Fruit fly (Drosophila melanogaster): Measurements from ENCODE around the gene CG5906.

The CG5906 gene

dm6 chr3L:11821723-11822445 is 49.2 kb downstream of the CG5906 start, which contains the start of the genes CG11597 and CG5946 (continued):
- TF ChIP-seq repo (GFP tag; optimal IDR thresholded peaks at IDR 0.05) (no peak), CG18011 (GFP tag; optimal IDR thresholded peaks at IDR 0.05) (no peak), Jarid2 (GFP tag; optimal IDR thresholded peaks at IDR 0.05) (peak; percentile 35), CG6813 (GFP tag; optimal IDR thresholded peaks at IDR 0.05) (no peak), CG34376 (GFP tag; optimal IDR thresholded peaks at IDR 0.05) (peak; percentile 6), unpg (GFP tag; optimal IDR thresholded peaks at IDR 0.05) (no peak), chinmo (GFP tag; IDR thresholded peaks at IDR 0.05; ENCODE audit: partially characterized antibody) (peak; percentile 8; the same call in 1 of the 4 replicates), NFAT (GFP tag; IDR thresholded peaks at IDR 0.05) (peak; percentile 35; the same call in 1 of the 2 replicates), fd96Cb (tag; optimal IDR thresholded peaks at IDR 0.05) (no peak), Dref (GFP tag; IDR thresholded peaks at IDR 0.05) (peak; percentile 51), stc (GFP tag; IDR thresholded peaks at IDR 0.05) (no peak), Lhr (GFP tag; optimal IDR thresholded peaks at IDR 0.05) (no peak), ara (GFP tag; IDR thresholded peaks at IDR 0.05) (no peak), toy (GFP tag; IDR thresholded peaks at IDR 0.05) (no peak), ewg (GFP tag; optimal IDR thresholded peaks at IDR 0.05) (peak; percentile 0), gem (tag; optimal IDR thresholded peaks at IDR 0.05) (no peak), CoRest (tag; optimal IDR thresholded peaks at IDR 0.05) (no peak), hth (optimal IDR thresholded peaks at IDR 0.05) (no peak), Oaz (GFP tag; IDR thresholded peaks at IDR 0.05) (no peak), CG5953 (GFP tag; IDR thresholded peaks at IDR 0.05) (no peak), Dek (tag; optimal IDR thresholded peaks at IDR 0.05) (no peak), ase (GFP tag; IDR thresholded peaks at IDR 0.05) (no peak), CG17359 (tag; optimal IDR thresholded peaks at IDR 0.05) (no peak), Deaf1 (tag; optimal IDR thresholded peaks at IDR 0.05) (peak; percentile 47), CG5245 (GFP tag; optimal IDR thresholded peaks at IDR 0.05) (no peak), CG11398 (GFP tag; optimal IDR thresholded peaks at IDR 0.05) (no peak), pzg (GFP tag; optimal IDR thresholded peaks at IDR 0.05) (peak; percentile 29), CG16813 (GFP tag; IDR thresholded peaks at IDR 0.05; ENCODE audit: partially characterized antibody) (peak; percentile 19; the same call in 1 of the 3 replicates), ash1 (GFP tag; optimal IDR thresholded peaks at IDR 0.05) (no peak), Gug (GFP tag; IDR thresholded peaks at IDR 0.05) (peak; percentile 22; the same call in 1 of the 4 replicates), Abd-B (GFP tag; optimal IDR thresholded peaks at IDR 0.05) (no peak), Ptx1 (GFP tag; IDR thresholded peaks at IDR 0.05) (no peak), Dfd (GFP tag; optimal IDR thresholded peaks at IDR 0.05) (no peak), CG12155 (GFP tag; optimal IDR thresholded peaks at IDR 0.05) (no peak), kah (GFP tag; optimal IDR thresholded peaks at IDR 0.05) (no peak), CG13287 (GFP tag; IDR thresholded peaks at IDR 0.05; ENCODE audit: partially characterized antibody) (peak; percentile 32), cwo (GFP tag; optimal IDR thresholded peaks at IDR 0.05) (no peak), trem (tag; optimal IDR thresholded peaks at IDR 0.05) (peak; percentile 98), rib (GFP tag; IDR thresholded peaks at IDR 0.05) (no peak), CG6272 (GFP tag; IDR thresholded peaks at IDR 0.05) (no peak), trh (GFP tag; optimal IDR thresholded peaks at IDR 0.05) (no peak), CG33557 (GFP tag; optimal IDR thresholded peaks at IDR 0.05) (no peak), ab (GFP tag; optimal IDR thresholded peaks at IDR 0.05) (no peak), CG3726 (GFP tag; IDR thresholded peaks at IDR 0.05) (no peak), amos (GFP tag; IDR thresholded peaks at IDR 0.05; ENCODE audit: partially characterized antibody) (peak; percentile 61), CG1603 (tag; optimal IDR thresholded peaks at IDR 0.05) (peak; percentile 10)
